Fruit fly (Drosophila melanogaster) whole organism, prepupa: Measurements from ENCODE around the gene CG4080.

ENCODE experiments used
- Blimp-1 ChIP-seq: fragments of 200-800 bp; sonication (Bioruptor generic); optimal IDR thresholded peaks from 3 replicates; lab custom pipeline; 2017; ENCODE audit warnings: missing biosample characterization, missing genetic modification characterization, mild to moderate bottlenecking, moderate library complexity, missing genetic modification reagents
- CG11762 ChIP-seq: fragments of 200-800 bp; sonication (Bioruptor generic); optimal IDR thresholded peaks from 3 replicates; lab custom pipeline; 2016; ENCODE audit warnings: missing biosample characterization, missing genetic modification characterization; ENCODE audit not compliant: insufficient read depth
- CG15336 ChIP-seq: fragments of 200-800 bp; sonication (Bioruptor generic); IDR thresholded peaks from 2 replicates; pipeline ENCODE4 v1.3.6; 2022; ENCODE audit warnings: missing biosample characterization, missing genetic modification characterization
- CG1621 ChIP-seq: fragments of 200-800 bp; sonication (Bioruptor generic); optimal IDR thresholded peaks from 3 replicates; lab custom pipeline; 2018; ENCODE audit warnings: missing biosample characterization, mild to moderate bottlenecking, missing genetic modification characterization
- CG3032 ChIP-seq: fragments of 200-800 bp; optimal IDR thresholded peaks from 2 replicates; lab custom pipeline; 2019; ENCODE audit warnings: missing biosample characterization, mild to moderate bottlenecking, missing genetic modification characterization, moderate library complexity
- CG31627 ChIP-seq: fragments of 200-800 bp; sonication (Bioruptor generic); optimal IDR thresholded peaks from 3 replicates; lab custom pipeline; 2016; ENCODE audit warnings: missing biosample characterization, missing genetic modification characterization
- CG3919 ChIP-seq: fragments of 200-800 bp; sonication (Bioruptor generic); optimal IDR thresholded peaks from 3 replicates; lab custom pipeline; 2016; ENCODE audit warnings: missing biosample characterization, missing genetic modification characterization
- CG4318 ChIP-seq: fragments of 200-800 bp; sonication (Bioruptor generic); optimal IDR thresholded peaks from 3 replicates; lab custom pipeline; 2017; ENCODE audit warnings: missing biosample characterization, mild to moderate bottlenecking, missing genetic modification characterization
- CG6163 ChIP-seq: fragments of 200-800 bp; sonication (Bioruptor generic); IDR thresholded peaks from 3 replicates; pipeline ENCODE4 v1.3.6; 2022; ENCODE audit warnings: missing biosample characterization, missing genetic modification characterization
- CG6276 ChIP-seq: fragments of 200-800 bp; sonication (Bioruptor generic); optimal IDR thresholded peaks from 2 replicates; lab custom pipeline; 2017; ENCODE audit warnings: missing biosample characterization, mild to moderate bottlenecking, missing genetic modification characterization
- CG6792 ChIP-seq: fragments of 200-800 bp; sonication (Bioruptor generic); optimal IDR thresholded peaks from 3 replicates; lab custom pipeline; 2016; ENCODE audit warnings: missing biosample characterization, missing genetic modification characterization
- CG6808 ChIP-seq: fragments of 200-800 bp; sonication (Bioruptor generic); optimal IDR thresholded peaks from 3 replicates; lab custom pipeline; 2017; ENCODE audit warnings: missing biosample characterization, missing genetic modification characterization, mild to moderate bottlenecking, moderate library complexity, missing genetic modification reagents
- CG7368 ChIP-seq: fragments of 200-800 bp; sonication (Bioruptor generic); optimal IDR thresholded peaks from 3 replicates; lab custom pipeline; 2016; ENCODE audit warnings: missing biosample characterization, missing genetic modification characterization
- CG8119 ChIP-seq: fragments of 200-800 bp; sonication (Bioruptor generic); IDR thresholded peaks from 3 replicates; pipeline ENCODE4 v1.3.6; 2022; ENCODE audit warnings: missing biosample characterization, missing genetic modification characterization
- CG8319 ChIP-seq: fragments of 200-800 bp; sonication (Bioruptor generic); optimal IDR thresholded peaks from 3 replicates; lab custom pipeline; 2016; ENCODE audit warnings: missing biosample characterization, missing genetic modification characterization
- CG8632 ChIP-seq: fragments of 200-800 bp; sonication (Bioruptor generic); optimal IDR thresholded peaks from 3 replicates; lab custom pipeline; 2016; ENCODE audit warnings: missing biosample characterization, missing genetic modification characterization
- CG9139 ChIP-seq: fragments of 200-800 bp; sonication (Bioruptor generic); optimal IDR thresholded peaks from 3 replicates; lab custom pipeline; 2017; ENCODE audit warnings: missing biosample characterization, mild to moderate bottlenecking, missing genetic modification characterization
- Eip75B ChIP-seq: fragments of 200-800 bp; sonication (Bioruptor generic); optimal IDR thresholded peaks from 3 replicates; lab custom pipeline; 2016; ENCODE audit warnings: missing biosample characterization, missing genetic modification characterization
- Eip78C ChIP-seq: fragments of 200-800 bp; sonication (Bioruptor generic); peaks from one replicate; lab custom pipeline; 2016; ENCODE audit warnings: missing biosample characterization, missing genetic modification characterization
- Eip93F ChIP-seq: fragments of 200-800 bp; sonication (Bioruptor generic); optimal IDR thresholded peaks from 2 replicates; lab custom pipeline; 2016; ENCODE audit warnings: missing biosample characterization, mild to moderate bottlenecking, missing genetic modification characterization
- Ets21C ChIP-seq: fragments of 200-800 bp; sonication (Bioruptor generic); optimal IDR thresholded peaks from 3 replicates; lab custom pipeline; 2016; ENCODE audit warnings: missing biosample characterization, missing genetic modification characterization
- Ets96B ChIP-seq: fragments of 200-800 bp; optimal IDR thresholded peaks from 2 replicates; lab custom pipeline; 2019; ENCODE audit warnings: missing biosample characterization, mild to moderate bottlenecking, missing genetic modification characterization, moderate library complexity
- Gug ChIP-seq: fragments of 200-800 bp; sonication (Bioruptor generic); IDR thresholded peaks from 2 replicates; pipeline ENCODE4 v1.3.6; 2022; ENCODE audit warnings: missing biosample characterization, missing genetic modification characterization
- Hr38 ChIP-seq: sonication (Bioruptor generic); optimal IDR thresholded peaks from 2 replicates; lab custom pipeline; 2016; ENCODE audit warnings: missing biosample characterization, missing genetic modification characterization
- Hr4 ChIP-seq: fragments of 200-800 bp; sonication (Bioruptor generic); optimal IDR thresholded peaks from 3 replicates; lab custom pipeline; 2016; ENCODE audit warnings: missing biosample characterization, missing genetic modification characterization
- Lpt ChIP-seq: fragments of 200-800 bp; sonication (Bioruptor generic); optimal IDR thresholded peaks from 3 replicates; lab custom pipeline; 2016; ENCODE audit warnings: missing biosample characterization, missing genetic modification characterization
- Met ChIP-seq: fragments of 200-800 bp; sonication (Bioruptor generic); optimal IDR thresholded peaks from 3 replicates; lab custom pipeline; 2016; ENCODE audit warnings: missing biosample characterization, missing genetic modification characterization
- OdsH ChIP-seq: fragments of 200-800 bp; sonication (Bioruptor generic); optimal IDR thresholded peaks from 3 replicates; lab custom pipeline; 2016; ENCODE audit warnings: missing biosample characterization, missing genetic modification characterization
- Smox ChIP-seq: fragments of 200-800 bp; sonication (Bioruptor generic); optimal IDR thresholded peaks from 3 replicates; lab custom pipeline; 2016; ENCODE audit warnings: missing biosample characterization, missing genetic modification characterization
- Sox102F ChIP-seq: fragments of 200-800 bp; sonication (Bioruptor generic); optimal IDR thresholded peaks from 2 replicates; lab custom pipeline; 2016; ENCODE audit warnings: missing biosample characterization, mild to moderate bottlenecking, missing genetic modification characterization
- Sox14 ChIP-seq: fragments of 200-800 bp; sonication (Bioruptor generic); optimal IDR thresholded peaks from 3 replicates; lab custom pipeline; 2016; ENCODE audit warnings: missing biosample characterization, missing genetic modification characterization
- Sox15 ChIP-seq: fragments of 200-800 bp; sonication (Bioruptor generic); optimal IDR thresholded peaks from 3 replicates; lab custom pipeline; 2016; ENCODE audit warnings: missing biosample characterization, missing genetic modification characterization
- achi ChIP-seq: fragments of 200-800 bp; sonication (Bioruptor generic); optimal IDR thresholded peaks from 3 replicates; lab custom pipeline; 2016; ENCODE audit warnings: missing biosample characterization, missing genetic modification characterization
- cyc ChIP-seq: fragments of 200-800 bp; sonication (Bioruptor generic); optimal IDR thresholded peaks from 3 replicates; lab custom pipeline; 2016; ENCODE audit warnings: missing biosample characterization, missing genetic modification characterization
- eg ChIP-seq: fragments of 200-800 bp; sonication (Bioruptor generic); IDR thresholded peaks from 3 replicates; pipeline ENCODE4 v1.3.6; 2022; ENCODE audit warnings: missing biosample characterization, missing genetic modification characterization
- esn ChIP-seq: fragments of 200-800 bp; sonication (Bioruptor generic); optimal IDR thresholded peaks from 2 replicates; lab custom pipeline; 2016; ENCODE audit warnings: missing biosample characterization, mild to moderate bottlenecking, missing genetic modification characterization, moderate library complexity
- fd59A ChIP-seq: fragments of 200-800 bp; sonication (Bioruptor generic); optimal IDR thresholded peaks from 2 replicates; lab custom pipeline; 2017; ENCODE audit warnings: missing biosample characterization, mild to moderate bottlenecking, missing genetic modification characterization, missing genetic modification reagents
- fd85E ChIP-seq: fragments of 200-800 bp; sonication (Bioruptor generic); optimal IDR thresholded peaks from 3 replicates; lab custom pipeline; 2016; ENCODE audit warnings: missing biosample characterization, missing genetic modification characterization
- lz ChIP-seq: fragments of 200-800 bp; sonication (Bioruptor generic); optimal IDR thresholded peaks from 3 replicates; lab custom pipeline; 2016; ENCODE audit warnings: missing biosample characterization, missing genetic modification characterization
- net ChIP-seq: fragments of 200-800 bp; sonication (Bioruptor generic); optimal IDR thresholded peaks from 3 replicates; lab custom pipeline; 2016; ENCODE audit warnings: missing biosample characterization, missing genetic modification characterization
- salr ChIP-seq, 2 experiments: fragments of 200-800 bp; sonication (Bioruptor generic); optimal IDR thresholded peaks; 3 replicates each; lab custom pipeline; 2016 to 2018; ENCODE audit warnings: missing biosample characterization in 2 of 2, missing genetic modification characterization in 2 of 2, mild to moderate bottlenecking in 1 of 2
- spab ChIP-seq: fragments of 200-800 bp; sonication (Bioruptor generic); optimal IDR thresholded peaks from 2 replicates; lab custom pipeline; 2017; ENCODE audit warnings: missing biosample characterization, mild to moderate bottlenecking, missing genetic modification characterization, missing genetic modification reagents
- ss ChIP-seq, 2 experiments: fragments of 200-800 bp; sonication (Bioruptor generic); optimal IDR thresholded peaks; 2 replicates in 1 of 2; 3 replicates in 1 of 2; lab custom pipeline; 2017 to 2018; ENCODE audit warnings: mild to moderate bottlenecking in 2 of 2, missing biosample characterization in 2 of 2, missing genetic modification characterization in 2 of 2, moderate library complexity in 1 of 2
- svp ChIP-seq: fragments of 200-800 bp; sonication (Bioruptor generic); peaks from one replicate; lab custom pipeline; 2016; ENCODE audit warnings: missing biosample characterization, missing genetic modification characterization
- topi ChIP-seq: fragments of 200-800 bp; sonication (Bioruptor generic); optimal IDR thresholded peaks from 3 replicates; lab custom pipeline; 2016; ENCODE audit warnings: missing biosample characterization, missing genetic modification characterization

CG4080 gene

DNA sequence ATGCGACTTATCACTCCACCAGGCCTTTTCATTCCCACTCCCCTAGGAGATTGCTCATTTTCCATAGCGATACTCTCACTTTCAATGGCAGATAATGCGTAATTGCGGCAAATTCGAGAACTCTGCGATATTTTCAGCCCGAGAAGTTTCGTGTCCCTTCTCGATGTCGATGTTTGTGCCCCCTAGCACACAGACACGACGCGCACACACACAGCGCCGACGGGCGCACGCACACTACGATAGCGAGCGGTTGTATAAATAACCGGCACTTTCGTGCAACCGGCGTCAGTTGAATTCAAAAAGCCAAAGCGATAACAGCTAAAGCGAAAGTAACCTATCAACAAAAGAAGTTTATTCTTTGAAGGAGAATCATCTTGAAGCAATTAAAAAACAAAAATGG is 17.4 kb downstream of the CG4080 start, which contains the start of gene Hsp23 (continued):
- TF ChIP-seq Sox15 (GFP tag; lab: Kevin White, UChicago) = no peak
- TF ChIP-seq fd85E (GFP tag; lab: Kevin White, UChicago) = no peak
- no peak for TF ChIP-seq Hr38 (GFP tag; lab: Kevin White, UChicago)
- peak; percentile 20 for TF ChIP-seq lz (GFP tag; lab: Kevin White, UChicago)
- TF ChIP-seq Met (GFP tag; lab: Kevin White, UChicago) = peak; percentile 5
- peak; percentile 53 for TF ChIP-seq Sox14 (GFP tag; lab: Kevin White, UChicago)
- TF ChIP-seq eg = peak; percentile 37; the same call in 1 of the 3 replicates
- TF ChIP-seq achi (GFP tag; lab: Kevin White, UChicago) = no peak
- TF ChIP-seq CG8119 (GFP tag; lab: Robert Waterston, UW) = peak; percentile 22; the same call in 1 of the 3 replicates
- no peak for TF ChIP-seq fd59A (GFP tag; lab: Kevin White, UChicago)
- peak; percentile 8 for TF ChIP-seq Smox
- peak; percentile 13 for TF ChIP-seq CG6276 (GFP tag; lab: Kevin White, UChicago)
- TF ChIP-seq CG8319 = no peak
- peak; percentile 67 for TF ChIP-seq Eip78C (GFP tag; lab: Kevin White, UChicago)
- peak; percentile 35 for TF ChIP-seq net (GFP tag; lab: Kevin White, UChicago)
- TF ChIP-seq Lpt (GFP tag; lab: Kevin White, UChicago) = peak; percentile 39
- TF ChIP-seq CG4318 = no peak
- peak; percentile 48 for TF ChIP-seq esn (GFP tag; lab: Kevin White, UChicago)
- TF ChIP-seq CG3032 (tag; lab: Kevin White, UChicago) = peak; percentile 24

DNA sequence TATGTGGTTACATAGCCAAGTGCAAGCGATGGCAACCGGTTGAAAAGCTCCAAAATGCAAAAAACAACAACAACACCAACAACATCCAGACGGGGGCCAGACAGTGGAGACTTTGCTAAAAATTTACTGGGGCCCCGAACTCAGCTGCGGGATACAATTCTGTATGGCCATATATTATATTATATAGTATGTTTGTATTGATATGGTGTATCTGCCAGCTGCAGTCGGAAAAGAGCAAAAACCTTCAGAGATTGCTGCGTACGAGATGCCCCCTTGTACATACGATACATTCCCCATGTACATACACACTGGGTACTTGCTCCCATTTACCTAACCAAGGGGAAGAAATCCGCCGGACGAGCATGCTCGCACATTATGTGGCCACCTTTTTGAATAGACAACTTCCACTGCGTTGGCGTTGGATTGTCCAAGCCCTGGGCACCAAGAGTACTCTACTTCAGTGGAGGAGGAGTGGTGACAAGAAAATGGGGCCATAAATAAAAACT is 18.6 kb downstream of the CG4080 start:
- TF ChIP-seq Hr4 (no peak), Smox (no peak), CG6808 (GFP tag; lab: Kevin White, UChicago) (peak; percentile 20), Eip78C (GFP tag; lab: Kevin White, UChicago) (peak; percentile 49), CG15336 (GFP tag; lab: Robert Waterston, UW) (peak; percentile 7; the same call in 1 of the 2 replicates), eg (no peak), svp (peak; percentile 73), Ets96B (tag; lab: Kevin White, UChicago) (no peak), CG4318 (no peak), ss (GFP tag; optimal IDR thresholded peaks at IDR 0.05; lab: Kevin White, UChicago) (peak; percentile 6 to 12), Gug (GFP tag; lab: Robert Waterston, UW) (no peak), Sox102F (GFP tag; lab: Kevin White, UChicago) (no peak), Ets21C (GFP tag; lab: Kevin White, UChicago) (no peak), CG31627 (no peak), cyc (no peak), CG3032 (tag; lab: Kevin White, UChicago) (no peak)

DNA sequence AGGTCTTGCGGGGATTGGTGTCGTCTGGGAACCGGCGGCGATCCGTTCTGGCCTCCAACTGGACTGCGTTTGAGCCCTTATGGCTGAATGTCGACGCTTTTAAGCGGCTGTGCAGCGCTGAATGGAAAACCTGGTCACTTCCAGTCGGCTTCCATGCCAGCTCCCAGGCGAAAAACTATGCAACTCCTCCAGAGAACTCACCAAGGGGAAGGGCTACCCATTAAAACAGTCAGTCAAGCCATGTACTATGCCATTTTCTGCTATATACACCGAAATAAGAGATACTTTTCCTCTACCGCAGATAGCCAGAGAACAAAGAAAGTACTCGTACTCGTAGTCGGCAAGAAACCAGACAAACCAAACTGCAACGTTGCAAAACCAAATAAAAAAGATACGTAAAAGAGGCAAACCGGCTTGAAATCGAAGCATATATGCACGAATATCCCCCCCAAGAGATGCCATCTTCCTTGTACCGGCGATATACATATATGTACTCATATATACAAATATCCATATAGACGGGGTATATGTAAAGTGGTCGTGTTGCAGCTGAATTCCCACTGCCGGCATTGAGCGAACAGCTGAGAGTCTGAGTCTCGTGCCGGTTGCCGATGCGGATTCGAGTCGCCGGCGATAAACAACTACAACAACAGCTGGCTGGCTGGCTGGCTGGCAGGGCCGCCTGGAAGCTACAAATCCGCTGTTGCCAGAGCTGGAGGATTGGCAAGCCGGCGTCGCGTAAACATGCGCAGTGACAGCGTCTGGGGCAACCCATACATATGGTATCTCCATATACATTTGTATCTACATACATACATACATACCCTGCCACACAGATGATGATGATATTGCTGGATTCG is 19.3 kb downstream of the CG4080 start, which contains the start of gene Hsp67Ba:
Gene Hsp67Ba (minus strand): TSS at position 51 of the 860 bp plus-strand sequence.
- TF ChIP-seq CG11762 (GFP tag; lab: Kevin White, UChicago) (no peak), Sox14 (GFP tag; lab: Kevin White, UChicago) (peak; percentile 67), lz (GFP tag; lab: Kevin White, UChicago) (no peak), salr (GFP tag; optimal IDR thresholded peaks at IDR 0.05; lab: Kevin White, UChicago) (no peak), CG6808 (GFP tag; lab: Kevin White, UChicago) (peak; percentile 51), Met (GFP tag; lab: Kevin White, UChicago) (no peak), Hr38 (GFP tag; lab: Kevin White, UChicago) (no peak), Eip75B (no peak), CG8119 (GFP tag; lab: Robert Waterston, UW) (0 out of 3 replicates have a peak, but pooled peaks have one; percentile 18), Sox15 (GFP tag; lab: Kevin White, UChicago) (no peak), CG3919 (no peak), topi (GFP tag; lab: Kevin White, UChicago) (no peak), esn (GFP tag; lab: Kevin White, UChicago) (no peak), OdsH (GFP tag; lab: Kevin White, UChicago) (no peak), Blimp-1 (GFP tag; lab: Kevin White, UChicago) (no peak), CG6792 (no peak), CG9139 (GFP tag; lab: Kevin White, UChicago) (peak; percentile 23), CG7368 (no peak), CG1621 (tag; lab: Kevin White, UChicago) (no peak), CG8632 (GFP tag; lab: Kevin White, UChicago) (no peak), Eip78C (GFP tag; lab: Kevin White, UChicago) (peak; percentile 76), achi (GFP tag; lab: Kevin White, UChicago) (no peak), Ets21C (GFP tag; lab: Kevin White, UChicago) (no peak), CG31627 (no peak), CG6163 (GFP tag; lab: Robert Waterston, UW) (no peak; the same call in 2 of the 3 replicates), Eip93F (GFP tag; lab: Kevin White, UChicago) (peak; percentile 41), spab (GFP tag; lab: Kevin White, UChicago) (no peak)
